Fruit fly (Drosophila melanogaster) whole organism: ENCODE measurements around the gene TSG101.

Experiments used
- CG8478 ChIP-seq: fragments of >200 bp; optimal IDR thresholded peaks from 2 replicates; lab custom pipeline; 2018; ENCODE audit warnings: inconsistent platforms
- Dll ChIP-seq: fragments of >200 bp; optimal IDR thresholded peaks from 2 replicates; lab custom pipeline; 2017
- pan ChIP-seq: fragments of >200 bp; optimal IDR thresholded peaks from 2 replicates; lab custom pipeline; 2017
- psq ChIP-seq: fragments of >200 bp; optimal IDR thresholded peaks from 2 replicates; lab custom pipeline; 2017
- usp ChIP-seq: fragments of >200 bp; optimal IDR thresholded peaks from 2 replicates; lab custom pipeline; 2017; ENCODE audit warnings: missing biosample characterization, missing genetic modification characterization, mixed read lengths

dm6 chr3L:16886179-16886930, 44.3 kb downstream of the TSG101 start:
- TF ChIP-seq CG8478, result no peak
- no peak for TF ChIP-seq pan (lab: Kevin White, UChicago)
- TF ChIP-seq usp (GFP tag; lab: Kevin White, UChicago), result no peak
- no peak for TF ChIP-seq psq (lab: Kevin White, UChicago)
- TF ChIP-seq Dll (lab: Kevin White, UChicago), result no peak
